Worm (Caenorhabditis elegans) whole organism, mixed stage, embryonic: Measurements from ENCODE around the gene rei-1.
A peak's percentile ranks its signal among the peaks of the same experiment; 100 is the strongest.

Experiments
- M03D4.4 ChIP-seq: sonication (generic microtip); optimal IDR thresholded peaks from 2 replicates; lab custom pipeline; 2017; ENCODE audit warnings: mild to moderate bottlenecking, missing genetic modification characterization, missing compliant biosample characterization
- bed-3 ChIP-seq: fragments of 200-800 bp; sonication (Bioruptor generic); optimal IDR thresholded peaks from 3 replicates; lab custom pipeline; 2018; ENCODE audit warnings: mild to moderate bottlenecking, missing genetic modification characterization, moderate library complexity, missing compliant biosample characterization
- ceh-43 ChIP-seq: fragments of 200-800 bp; sonication (Bioruptor generic); optimal IDR thresholded peaks from 2 replicates; lab custom pipeline; 2018; ENCODE audit warnings: mild to moderate bottlenecking, missing genetic modification characterization, moderate library complexity, missing compliant biosample characterization
- ceh-83 ChIP-seq: fragments of 200-800 bp; sonication (Bioruptor generic); optimal IDR thresholded peaks from 2 replicates; lab custom pipeline; 2018; ENCODE audit warnings: mild to moderate bottlenecking, missing genetic modification characterization, missing compliant biosample characterization
- ces-1 ChIP-seq: fragments of 150-350 bp; optimal IDR thresholded peaks from 2 replicates; lab custom pipeline; 2014; ENCODE audit warnings: missing biosample characterization, missing genetic modification reagents, missing genetic modification characterization
- cnd-1 ChIP-seq: fragments of 200-800 bp; sonication (Bioruptor generic); optimal IDR thresholded peaks from 2 replicates; lab custom pipeline; 2018; ENCODE audit warnings: mild to moderate bottlenecking, missing genetic modification characterization, missing compliant biosample characterization
- elt-3 ChIP-seq: fragments of 150-350 bp; optimal IDR thresholded peaks from 2 replicates; lab custom pipeline; 2014; ENCODE audit warnings: missing biosample characterization, missing genetic modification characterization
- flh-1 ChIP-seq: fragments of 200-800 bp; sonication (Bioruptor generic); optimal IDR thresholded peaks from 2 replicates; lab custom pipeline; 2018; ENCODE audit warnings: mild to moderate bottlenecking, missing genetic modification characterization, moderate library complexity, missing compliant biosample characterization
- hlh-1 ChIP-seq: fragments of 150-350 bp; optimal IDR thresholded peaks from 2 replicates; lab custom pipeline; 2014; ENCODE audit warnings: missing biosample characterization, missing genetic modification reagents, missing genetic modification characterization
- lin-13 ChIP-seq: fragments of 150-350 bp; optimal IDR thresholded peaks from 2 replicates; lab custom pipeline; 2014; ENCODE audit warnings: missing biosample characterization, missing genetic modification characterization
- lsy-2 ChIP-seq: fragments of 150-350 bp; optimal IDR thresholded peaks from 2 replicates; lab custom pipeline; 2014; ENCODE audit warnings: missing biosample characterization, missing genetic modification characterization
- mep-1 ChIP-seq: fragments of 150-350 bp; optimal IDR thresholded peaks from 2 replicates; lab custom pipeline; 2017; ENCODE audit warnings: missing biosample characterization, missing genetic modification reagents, missing genetic modification characterization, inconsistent platforms
- mls-2 ChIP-seq: sonication (generic microtip); optimal IDR thresholded peaks from 2 replicates; lab custom pipeline; 2016; ENCODE audit warnings: mild to moderate bottlenecking, missing genetic modification characterization, moderate library complexity, missing compliant biosample characterization
- nhr-12 ChIP-seq: fragments of 150-350 bp; optimal IDR thresholded peaks from 2 replicates; lab custom pipeline; 2014; ENCODE audit warnings: missing biosample characterization, missing genetic modification characterization
- nhr-2 ChIP-seq: fragments of 150-350 bp; optimal IDR thresholded peaks from 2 replicates; lab custom pipeline; 2014; ENCODE audit warnings: missing biosample characterization, missing genetic modification characterization
- nhr-28 ChIP-seq: fragments of 150-350 bp; optimal IDR thresholded peaks from 2 replicates; lab custom pipeline; 2014; ENCODE audit warnings: missing biosample characterization, missing genetic modification characterization
- nhr-76 ChIP-seq: sonication (generic microtip); optimal IDR thresholded peaks from 2 replicates; lab custom pipeline; 2017; ENCODE audit warnings: missing biosample characterization, missing genetic modification characterization
- sem-2 ChIP-seq: fragments of 200-800 bp; sonication (Bioruptor generic); optimal IDR thresholded peaks from 2 replicates; lab custom pipeline; 2018; ENCODE audit warnings: mild to moderate bottlenecking, missing genetic modification characterization, missing compliant biosample characterization
- snpc-4 ChIP-seq: fragments of 150-350 bp; optimal IDR thresholded peaks from 2 replicates; lab custom pipeline; 2014; ENCODE audit warnings: missing biosample characterization, missing genetic modification characterization
- sptf-1 ChIP-seq: sonication (generic microtip); optimal IDR thresholded peaks from 2 replicates; lab custom pipeline; 2017; ENCODE audit warnings: mild to moderate bottlenecking, missing genetic modification characterization, moderate library complexity, missing compliant biosample characterization
- tbx-8 ChIP-seq: fragments of 200-800 bp; sonication (Bioruptor generic); optimal IDR thresholded peaks from 2 replicates; lab custom pipeline; 2018; ENCODE audit warnings: mild to moderate bottlenecking, missing genetic modification characterization, moderate library complexity, missing compliant biosample characterization
- unc-120 ChIP-seq: sonication (generic microtip); optimal IDR thresholded peaks from 2 replicates; lab custom pipeline; 2017; ENCODE audit warnings: missing genetic modification characterization, missing compliant biosample characterization; ENCODE audit not compliant: poor library complexity, severe bottlenecking
- unc-39 ChIP-seq: fragments of 150-350 bp; optimal IDR thresholded peaks from 2 replicates; lab custom pipeline; 2014; ENCODE audit warnings: missing biosample characterization, missing genetic modification characterization
- unc-62 ChIP-seq: fragments of 150-350 bp; optimal IDR thresholded peaks from 2 replicates; lab custom pipeline; 2014; ENCODE audit warnings: missing biosample characterization, missing genetic modification reagents, missing genetic modification characterization
- zip-8 ChIP-seq: fragments of 150-350 bp; optimal IDR thresholded peaks from 2 replicates; lab custom pipeline; 2014; ENCODE audit warnings: missing biosample characterization, missing genetic modification characterization
- ztf-11 ChIP-seq: fragments of 150-350 bp; optimal IDR thresholded peaks from 2 replicates; lab custom pipeline; 2014; ENCODE audit warnings: missing biosample characterization, missing genetic modification characterization

The rei-1 gene

DNA sequence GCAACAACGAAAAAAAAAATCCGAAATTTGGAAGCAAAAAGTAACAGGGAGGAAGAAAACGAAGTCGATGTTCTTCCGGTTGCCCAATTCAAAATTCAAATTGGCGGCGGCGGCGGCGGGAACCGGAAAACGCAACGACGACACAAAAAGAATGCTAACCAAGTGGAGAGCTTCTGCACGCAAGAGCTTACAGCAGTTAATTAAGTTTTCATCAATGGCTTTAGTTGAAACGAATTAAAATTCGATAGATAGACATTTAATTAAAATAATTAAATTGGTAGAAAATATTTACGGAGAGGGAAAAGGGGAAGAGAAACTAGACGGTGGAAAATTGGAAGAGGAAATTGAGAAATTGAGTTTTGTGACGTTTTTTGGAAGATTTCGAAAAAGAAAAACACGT, 27.8 kb downstream of the rei-1 start:
- peak; percentile 96 for TF ChIP-seq ces-1 (GFP tag; lab: Kevin White, UChicago)
- no peak for TF ChIP-seq hlh-1 (tag; lab: Kevin White, UChicago)
- no peak for TF ChIP-seq sptf-1 (tag; lab: Kevin White, UChicago)
- TF ChIP-seq, all 35 proteins: peak for 1

DNA sequence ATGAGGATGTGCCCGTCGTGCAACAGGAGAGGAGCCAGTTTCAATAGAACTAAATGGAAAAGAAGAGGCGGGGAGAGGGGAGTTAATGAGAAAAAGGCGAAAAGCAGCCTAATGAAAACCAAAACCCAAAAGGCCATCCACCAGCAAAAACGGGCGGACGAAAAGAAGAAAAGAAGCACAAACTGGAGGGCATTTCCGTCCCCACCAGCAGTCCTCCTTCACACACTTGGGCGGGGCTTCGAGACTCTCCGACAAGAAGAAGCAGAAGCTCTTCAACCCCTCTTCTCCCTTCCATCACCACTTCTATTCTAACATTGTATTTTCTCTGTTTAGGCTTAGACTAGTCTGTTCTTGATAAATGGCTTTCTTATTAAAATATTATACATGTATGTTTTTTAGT, 29.9 kb downstream of the rei-1 start:
- no peak for TF ChIP-seq ces-1 (GFP tag; lab: Kevin White, UChicago)

DNA sequence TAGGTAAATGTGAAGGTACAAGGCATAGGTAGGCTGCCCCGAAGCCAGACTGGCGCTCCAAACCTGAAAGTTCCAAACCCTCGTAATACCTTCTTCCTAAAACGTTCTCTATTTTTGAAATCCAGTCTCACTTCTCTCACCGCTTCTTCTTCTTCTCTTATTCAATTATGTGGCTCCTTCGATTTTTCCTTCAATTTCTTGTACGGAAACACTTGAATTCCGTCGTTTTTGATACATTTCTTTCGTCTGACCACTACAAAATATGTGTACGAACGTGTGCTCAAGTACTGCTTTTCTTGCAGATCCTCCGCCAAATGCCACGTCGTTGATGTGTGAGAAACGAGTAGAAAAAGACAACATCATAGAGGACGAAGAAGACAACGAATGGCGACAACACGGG, 31.7 kb downstream of the rei-1 start, which contains the start of gene unc-79:
unc-79 (plus strand) TSS at position 301 of the 400 bp plus-strand sequence.
- TF ChIP-seq unc-120 = no peak
- peak; percentile 23 for TF ChIP-seq ces-1 (GFP tag; lab: Kevin White, UChicago)
- TF ChIP-seq flh-1 (GFP tag; lab: Kevin White, UChicago) = no peak
- no peak for TF ChIP-seq zip-8 (tag; lab: Kevin White, UChicago)

DNA sequence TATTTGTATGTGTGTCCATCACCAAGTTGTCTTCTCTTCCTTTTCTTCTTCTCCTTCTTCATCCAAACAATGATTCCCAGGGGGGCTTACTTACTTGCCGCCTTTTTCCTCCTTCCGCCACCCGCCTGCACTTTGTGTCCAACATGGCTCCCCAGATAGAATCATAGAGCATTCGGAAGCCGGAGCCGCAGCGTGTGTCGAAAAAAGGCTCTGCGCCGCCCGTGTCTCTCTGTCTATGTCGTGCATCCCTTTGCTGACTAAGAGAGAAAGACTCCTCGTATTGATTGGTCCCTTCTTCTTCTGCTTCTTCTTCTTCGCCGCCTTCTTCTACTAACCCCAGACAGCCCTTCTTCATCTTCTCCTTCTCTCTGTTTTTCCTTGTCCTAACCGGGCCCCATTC, 34.3 kb downstream of the rei-1 start:
- TF ChIP-seq ces-1 (GFP tag; lab: Kevin White, UChicago) (peak; percentile 70), mep-1 (tag; lab: Kevin White, UChicago) (no peak), cnd-1 (tag; lab: Kevin White, UChicago) (no peak)

DNA sequence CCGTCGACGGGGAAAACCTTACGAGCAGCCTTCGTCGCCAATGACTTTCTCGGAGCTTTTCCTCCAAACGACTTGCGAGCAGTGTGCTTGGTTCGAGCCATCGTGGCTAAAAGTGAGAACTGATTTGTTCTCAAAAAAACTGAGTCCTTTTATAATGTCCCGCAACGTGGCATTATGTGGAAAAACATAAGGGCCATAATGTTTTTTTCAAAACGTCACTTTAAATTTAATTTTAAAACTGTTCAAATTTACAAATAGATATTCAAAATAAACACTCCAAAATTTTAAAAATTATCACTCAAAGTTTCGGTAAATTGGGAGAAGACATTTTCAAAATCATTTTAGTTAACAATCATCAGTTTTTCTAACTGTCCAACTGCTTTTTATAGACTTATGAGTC, 38.0 kb downstream of the rei-1 start, which contains the start of gene his-70:
his-70 (minus strand) TSS at position 101 of the 400 bp plus-strand sequence.
- TF ChIP-seq mep-1 (tag; lab: Kevin White, UChicago) = no peak
- no peak for TF ChIP-seq M03D4.4 (tag; lab: Kevin White, UChicago)
- no peak for TF ChIP-seq nhr-2 (tag; lab: Kevin White, UChicago)
- TF ChIP-seq zip-8 (tag; lab: Kevin White, UChicago) = no peak

DNA sequence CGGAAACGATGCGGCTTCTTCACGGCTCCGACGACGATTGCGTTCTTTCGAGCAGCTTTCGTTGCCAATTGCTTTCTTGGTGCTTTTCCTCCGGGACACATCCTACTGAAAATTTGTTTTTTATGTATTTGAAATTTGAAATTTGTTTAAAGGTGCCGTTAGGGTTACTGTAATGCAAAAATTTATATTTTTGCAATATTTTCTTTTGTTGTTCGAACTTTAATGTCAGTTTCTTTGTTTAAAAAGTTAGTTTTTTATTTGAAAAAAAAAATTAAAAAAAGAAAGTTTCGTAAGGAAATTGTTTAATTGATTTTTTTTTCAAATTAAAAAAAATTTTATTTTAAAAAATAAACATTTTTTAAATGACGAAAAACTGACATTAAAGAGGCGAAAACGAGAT, 39.3 kb downstream of the rei-1 start, which contains the start of gene his-69:
his-69 (minus strand) TSS at position 101 of the 400 bp plus-strand sequence.
- no peak for TF ChIP-seq mls-2 (tag; lab: Kevin White, UChicago)
- TF ChIP-seq tbx-8 = no peak
- TF ChIP-seq sptf-1 (tag; lab: Kevin White, UChicago) = no peak
- TF ChIP-seq nhr-2 (tag; lab: Kevin White, UChicago) = no peak
- TF ChIP-seq nhr-12 = no peak
- TF ChIP-seq ces-1 (GFP tag; lab: Kevin White, UChicago) = no peak
- TF ChIP-seq unc-120 = no peak
- no peak for TF ChIP-seq hlh-1 (tag; lab: Kevin White, UChicago)
- TF ChIP-seq cnd-1 (tag; lab: Kevin White, UChicago) = no peak
- TF ChIP-seq ztf-11 (tag; lab: Kevin White, UChicago) = no peak
- no peak for TF ChIP-seq nhr-76 (tag; lab: Kevin White, UChicago)
- TF ChIP-seq sem-2 (GFP tag; lab: Kevin White, UChicago) = no peak
- TF ChIP-seq elt-3 = no peak
- TF ChIP-seq zip-8 (tag; lab: Kevin White, UChicago) = no peak
- TF ChIP-seq snpc-4 = no peak
- TF ChIP-seq lin-13 = no peak

DNA sequence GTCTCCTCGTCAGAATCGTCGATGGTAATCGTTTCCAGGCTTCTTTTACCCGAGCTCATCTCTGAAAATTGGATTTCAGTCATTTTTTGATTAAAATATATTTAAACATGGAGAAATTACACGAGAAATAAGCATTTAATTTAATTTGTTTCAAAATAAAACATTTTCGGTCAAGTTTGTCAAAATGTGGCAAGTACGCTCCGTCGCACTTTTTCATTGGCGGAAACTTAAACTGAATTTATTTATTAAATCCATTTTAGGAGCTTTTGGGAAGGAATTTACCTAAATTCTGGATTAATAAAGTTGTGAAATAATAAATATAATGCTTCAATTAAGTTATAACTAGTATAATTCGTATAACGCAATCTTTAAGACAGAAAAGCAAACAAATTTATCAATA, 40.1 kb downstream of the rei-1 start, which contains the start of gene rcq-5:
rcq-5 (minus strand) TSS at position 83 of the 400 bp plus-strand sequence.
- TF ChIP-seq mep-1 (tag; lab: Kevin White, UChicago) (peak; percentile 19), bed-3 (GFP tag; lab: Kevin White, UChicago) (no peak), unc-39 (no peak), hlh-1 (tag; lab: Kevin White, UChicago) (no peak), ces-1 (GFP tag; lab: Kevin White, UChicago) (peak; percentile 76), unc-62 (GFP tag; lab: Kevin White, UChicago) (no peak), unc-120 (no peak), lsy-2 (tag; lab: Kevin White, UChicago) (peak; percentile 44), ceh-83 (GFP tag; lab: Kevin White, UChicago) (no peak), nhr-28 (tag; lab: Kevin White, UChicago) (no peak), M03D4.4 (tag; lab: Kevin White, UChicago) (no peak)

DNA sequence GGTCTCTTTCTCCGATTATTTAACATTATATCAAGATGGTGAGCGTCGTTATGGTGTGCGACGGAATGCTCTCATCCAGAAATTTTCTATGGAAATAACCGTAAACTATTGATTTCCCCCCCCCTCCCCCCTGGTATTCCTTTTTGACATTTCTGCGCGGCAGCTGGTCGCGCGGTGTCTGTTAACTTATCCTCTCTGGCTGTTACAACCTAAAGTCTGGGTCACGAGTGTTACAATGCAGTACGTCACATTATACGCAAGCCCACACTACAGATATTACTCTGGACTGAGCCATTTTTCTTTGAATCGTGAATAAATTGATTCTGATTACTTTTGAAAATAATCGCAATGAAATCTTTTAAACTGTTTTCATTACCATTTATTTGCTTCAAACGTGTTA, 48.8 kb downstream of the rei-1 start:
- peak; percentile 96 for TF ChIP-seq hlh-1 (tag; lab: Kevin White, UChicago)
- TF ChIP-seq ceh-43 (GFP tag; lab: Kevin White, UChicago) = no peak
